Worm (Caenorhabditis elegans) whole organism, mixed stage, embryonic: Measurements from ENCODE around the gene Y81G3A.4.

Source experiments
- elt-1 ChIP-seq: sonication (generic microtip); optimal IDR thresholded peaks from 2 replicates; lab custom pipeline; 2017; ENCODE audit warnings: missing genetic modification characterization, mild to moderate bottlenecking, missing compliant biosample characterization, antibody characterized with exemption, moderate library complexity, borderline replicate concordance; ENCODE audit not compliant: insufficient read depth
- mls-2 ChIP-seq: sonication (generic microtip); optimal IDR thresholded peaks from 2 replicates; lab custom pipeline; 2016; ENCODE audit warnings: mild to moderate bottlenecking, missing genetic modification characterization, moderate library complexity, missing compliant biosample characterization
- nhr-12 ChIP-seq: fragments of 150-350 bp; optimal IDR thresholded peaks from 2 replicates; lab custom pipeline; 2014; ENCODE audit warnings: missing biosample characterization, missing genetic modification characterization
- nhr-76 ChIP-seq: sonication (generic microtip); optimal IDR thresholded peaks from 2 replicates; lab custom pipeline; 2017; ENCODE audit warnings: missing biosample characterization, missing genetic modification characterization
- unc-39 ChIP-seq: fragments of 150-350 bp; optimal IDR thresholded peaks from 2 replicates; lab custom pipeline; 2014; ENCODE audit warnings: missing biosample characterization, missing genetic modification characterization
- unc-62 ChIP-seq: fragments of 150-350 bp; optimal IDR thresholded peaks from 2 replicates; lab custom pipeline; 2014; ENCODE audit warnings: missing biosample characterization, missing genetic modification reagents, missing genetic modification characterization

DNA sequence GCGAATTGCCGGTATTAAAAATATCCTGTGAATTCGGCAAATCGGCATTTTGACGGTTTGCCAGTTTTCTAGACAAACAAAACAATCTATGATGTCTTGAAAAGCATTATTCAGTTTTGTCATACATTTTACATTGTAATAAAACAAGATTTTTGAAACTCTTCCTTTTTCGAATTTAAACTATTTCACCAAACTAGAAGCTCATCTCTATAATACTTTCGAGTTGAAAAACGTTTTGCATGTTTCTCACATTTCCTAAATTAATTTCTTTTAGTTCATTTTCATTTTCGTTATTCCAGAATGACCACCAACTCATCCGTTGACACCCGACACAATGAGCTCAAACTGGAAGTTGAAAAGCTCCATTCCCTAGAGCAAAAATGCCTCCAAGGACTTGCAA is 38.4 kb downstream of the Y81G3A.4 start, which contains the start of gene F29C12.6:
- TF ChIP-seq unc-39 (tag; lab: Kevin White, UChicago) (no peak), mls-2 (no peak), unc-62 (GFP tag; lab: Kevin White, UChicago) (no peak), nhr-12 (tag; lab: Kevin White, UChicago) (no peak), elt-1 (tag; lab: Kevin White, UChicago) (no peak), nhr-76 (tag; lab: Kevin White, UChicago) (no peak)
